Worm (Caenorhabditis elegans) whole organism, late embryonic: Measurements from ENCODE around the gene T09A5.5.

Experiments
- ama-1 ChIP-seq: fragments of 150-350 bp; optimal IDR thresholded peaks from 2 replicates; lab custom pipeline; 2014
- pqm-1 ChIP-seq: sonication (generic microtip); optimal IDR thresholded peaks from 2 replicates; lab custom pipeline; 2016; ENCODE audit warnings: missing genetic modification characterization, missing compliant biosample characterization
- ttx-3 ChIP-seq: sonication (generic microtip); optimal IDR thresholded peaks from 2 replicates; lab custom pipeline; 2016; ENCODE audit warnings: missing genetic modification reagents, missing genetic modification characterization, missing compliant biosample characterization

- no peak for TF ChIP-seq ttx-3 (tag; lab: Kevin White, UChicago)
- no peak for TF ChIP-seq ama-1 (lab: Kevin White, UChicago)
- no peak for TF ChIP-seq pqm-1
Measured at ce11 chrII:7900190-7900672, 46.7 kb upstream of the T09A5.5 start, which contains the start of gene rev-1.
